Worm (Caenorhabditis elegans) whole organism, L4 larva: ENCODE measurements around the gene nas-11.

Experiments used
- ceh-20 ChIP-seq: fragments of 200-800 bp; sonication (Bioruptor generic); IDR thresholded peaks from 2 replicates; pipeline ENCODE4 v1.3.6; 2022; ENCODE audit warnings: missing genetic modification reagents, missing genetic modification characterization, missing compliant biosample characterization
- nhr-28 ChIP-seq: fragments of 150-350 bp; optimal IDR thresholded peaks from 2 replicates; lab custom pipeline; 2014; ENCODE audit warnings: missing biosample characterization, missing genetic modification characterization
- pha-4 ChIP-seq, 2 experiments: fragments of 150-350 bp in 1 of 2; fragments of 200-800 bp in 1 of 2; sonication (Bioruptor generic) in 1 of 2; IDR thresholded peaks in 1 of 2; optimal IDR thresholded peaks in 1 of 2; 2 replicates each; pipeline versions ENCODE4 v1.3.6 to Lab custom; 2014 to 2022; ENCODE audit warnings: missing genetic modification characterization in 2 of 2, missing genetic modification reagents in 2 of 2, missing biosample characterization in 1 of 2, missing compliant biosample characterization in 1 of 2
- unc-130 ChIP-seq: sonication (generic microtip); optimal IDR thresholded peaks from 2 replicates; lab custom pipeline; 2016; ENCODE audit warnings: missing genetic modification reagents, missing genetic modification characterization, missing compliant biosample characterization

DNA sequence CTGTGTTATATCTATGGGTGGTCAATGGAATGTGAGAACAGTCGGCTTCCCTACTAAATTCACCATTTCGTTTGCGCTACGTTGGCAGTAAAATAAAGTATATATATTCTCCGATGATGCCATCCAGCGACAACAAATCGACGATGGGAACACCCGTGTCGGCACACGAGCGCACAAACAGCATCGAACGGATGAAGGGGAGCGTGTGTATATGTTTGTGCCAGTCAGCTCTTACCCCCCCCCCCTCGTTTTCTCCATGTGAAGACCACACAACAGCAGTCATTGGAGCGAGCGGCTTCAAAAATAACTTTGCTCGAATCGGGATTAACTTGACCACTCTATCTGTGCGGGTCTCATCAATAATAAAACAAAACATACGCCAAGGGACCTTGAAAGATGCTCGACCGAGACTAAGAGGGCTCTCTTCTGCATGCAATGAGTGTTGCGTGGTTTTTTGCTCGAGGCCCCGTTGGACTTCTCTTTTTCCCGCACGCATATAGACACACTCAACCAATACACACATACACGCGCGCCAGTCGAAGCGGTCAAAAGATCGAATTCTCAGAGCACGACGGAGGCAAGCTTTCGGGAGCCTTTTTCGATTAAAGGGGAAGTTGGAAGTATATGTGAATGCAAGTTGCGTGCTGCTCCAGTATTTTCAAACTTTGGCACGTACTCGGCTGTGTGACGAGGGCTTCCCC, 27.1 kb downstream of the nas-11 start:
- no peak for TF ChIP-seq nhr-28 (tag; lab: Kevin White, UChicago)
- TF ChIP-seq unc-130 (GFP tag; lab: Kevin White, UChicago): no peak
- no peak for TF ChIP-seq ceh-20 (GFP tag; lab: Robert Waterston, UW)
- no peak for TF ChIP-seq pha-4 (GFP tag; IDR thresholded peaks at IDR 0.05; lab: Robert Waterston, UW)
- TF ChIP-seq pha-4 (tag; optimal IDR thresholded peaks at IDR 0.05; lab: Kevin White, UChicago): no peak
